Fruit fly (Drosophila melanogaster) whole organism, pupa: ENCODE data around the gene Sgs1.

Experiments
- CG10348 ChIP-seq: fragments of 200-800 bp; sonication (Bioruptor generic); IDR thresholded peaks from 2 replicates; pipeline ENCODE4 v1.3.6; 2022; ENCODE audit warnings: missing biosample characterization, missing genetic modification characterization
- CG12605 ChIP-seq: fragments of 200-800 bp; sonication (Bioruptor generic); IDR thresholded peaks from 2 replicates; pipeline ENCODE4 v1.3.6; 2022; ENCODE audit warnings: missing biosample characterization, missing genetic modification characterization
- CG13204 ChIP-seq: fragments of 200-800 bp; sonication (Bioruptor generic); optimal IDR thresholded peaks from 2 replicates; lab custom pipeline; 2018; ENCODE audit warnings: missing biosample characterization, mild to moderate bottlenecking, missing genetic modification characterization, moderate library complexity
- CG14655 ChIP-seq: fragments of 200-800 bp; sonication (Bioruptor generic); optimal IDR thresholded peaks from 3 replicates; lab custom pipeline; 2017; ENCODE audit warnings: mild to moderate bottlenecking, missing biosample characterization, missing genetic modification reagents, missing genetic modification characterization
- CG15710 ChIP-seq: fragments of 200-800 bp; sonication (Bioruptor generic); optimal IDR thresholded peaks from 2 replicates; lab custom pipeline; 2018; ENCODE audit warnings: missing biosample characterization, mild to moderate bottlenecking, missing genetic modification characterization, moderate library complexity
- CG17806 ChIP-seq: fragments of 200-800 bp; sonication (Bioruptor generic); optimal IDR thresholded peaks from 2 replicates; lab custom pipeline; 2018; ENCODE audit warnings: missing biosample characterization, mild to moderate bottlenecking, missing genetic modification characterization, moderate library complexity
- CG32121 ChIP-seq: fragments of 200-800 bp; sonication (Bioruptor generic); IDR thresholded peaks from 2 replicates; pipeline ENCODE4 v1.3.6; 2022; ENCODE audit warnings: missing biosample characterization, missing genetic modification characterization
- CG34367 ChIP-seq: fragments of 200-800 bp; sonication (Bioruptor generic); optimal IDR thresholded peaks from 2 replicates; lab custom pipeline; 2018; ENCODE audit warnings: missing biosample characterization, mild to moderate bottlenecking, missing genetic modification characterization
- CG4496 ChIP-seq: fragments of 200-800 bp; sonication (Bioruptor generic); IDR thresholded peaks from 3 replicates; pipeline ENCODE4 v1.3.6; 2022; ENCODE audit warnings: missing biosample characterization, missing genetic modification characterization
- CG8159 ChIP-seq: fragments of 200-800 bp; sonication (Bioruptor generic); optimal IDR thresholded peaks from 3 replicates; lab custom pipeline; 2018; ENCODE audit warnings: missing biosample characterization, mild to moderate bottlenecking, missing genetic modification characterization, moderate library complexity
- CG8301 ChIP-seq: fragments of 200-800 bp; sonication (Bioruptor generic); optimal IDR thresholded peaks from 2 replicates; lab custom pipeline; 2018; ENCODE audit warnings: missing biosample characterization, mild to moderate bottlenecking, missing genetic modification characterization
- CG9948 ChIP-seq: fragments of 200-800 bp; sonication (Bioruptor generic); optimal IDR thresholded peaks from 2 replicates; lab custom pipeline; 2018; ENCODE audit warnings: missing biosample characterization, mild to moderate bottlenecking, missing genetic modification characterization, moderate library complexity
- D1 ChIP-seq: fragments of 200-800 bp; sonication (Bioruptor generic); optimal IDR thresholded peaks from 2 replicates; lab custom pipeline; 2018; ENCODE audit warnings: missing biosample characterization, mild to moderate bottlenecking, missing genetic modification characterization, moderate library complexity
- EcR ChIP-seq: fragments of 200-800 bp; sonication (Bioruptor generic); optimal IDR thresholded peaks from 3 replicates; lab custom pipeline; 2019; ENCODE audit warnings: missing biosample characterization, missing genetic modification characterization, mild to moderate bottlenecking, moderate library complexity, missing genetic modification reagents
- Ets98B ChIP-seq: fragments of 200-800 bp; sonication (Bioruptor generic); IDR thresholded peaks from 2 replicates; pipeline ENCODE4 v1.3.6; 2022; ENCODE audit warnings: missing biosample characterization, missing genetic modification characterization
- Pif1A ChIP-seq: fragments of 200-800 bp; sonication (Bioruptor generic); optimal IDR thresholded peaks from 3 replicates; lab custom pipeline; 2016; ENCODE audit warnings: missing biosample characterization, missing genetic modification characterization
- Pif1B ChIP-seq: fragments of 200-800 bp; sonication (Bioruptor generic); optimal IDR thresholded peaks from 3 replicates; lab custom pipeline; 2016; ENCODE audit warnings: missing biosample characterization, missing genetic modification characterization
- Snoo ChIP-seq: fragments of 200-800 bp; sonication (Bioruptor generic); optimal IDR thresholded peaks from 3 replicates; lab custom pipeline; 2017; ENCODE audit warnings: missing biosample characterization, mild to moderate bottlenecking, missing genetic modification characterization, inconsistent platforms
- fd96Ca ChIP-seq: fragments of 200-800 bp; sonication (Bioruptor generic); IDR thresholded peaks from 3 replicates; pipeline ENCODE4 v1.3.6; 2022; ENCODE audit warnings: missing biosample characterization, missing genetic modification characterization
- gl ChIP-seq: fragments of 200-800 bp; sonication (Bioruptor generic); optimal IDR thresholded peaks from 2 replicates; lab custom pipeline; 2018; ENCODE audit warnings: missing biosample characterization, mild to moderate bottlenecking, missing genetic modification characterization
- rn ChIP-seq: fragments of 200-800 bp; sonication (Bioruptor generic); IDR thresholded peaks from 2 replicates; pipeline ENCODE4 v1.3.6; 2022; ENCODE audit warnings: missing biosample characterization, missing genetic modification characterization

The Sgs1 gene

DNA sequence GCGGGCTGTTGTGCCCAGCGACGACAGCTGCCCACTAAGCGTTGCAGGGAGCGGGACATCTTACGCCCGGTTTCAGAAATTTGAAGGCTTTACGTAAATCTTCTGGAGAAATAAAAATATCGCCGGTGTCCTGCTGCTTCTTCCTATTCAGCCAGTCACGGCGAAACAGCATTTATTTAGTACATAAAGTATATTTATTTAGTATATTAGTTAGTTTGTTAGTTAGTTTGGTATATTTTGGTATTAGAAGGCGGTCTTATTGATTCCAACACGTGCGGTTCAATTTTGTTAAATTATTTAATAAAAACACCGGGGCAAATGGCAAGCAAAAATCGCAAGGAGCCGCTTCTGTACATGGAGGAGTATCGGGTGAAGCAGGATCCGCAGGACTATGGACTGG, 31.6 kb downstream of the Sgs1 start, which contains the start of the genes Scox and Polr1C:
Gene Scox, minus strand, starts transcription at position 169 of the 400 bp plus-strand sequence.
Gene Polr1C, plus strand, starts transcription at position 238 of the 400 bp plus-strand sequence.
- TF ChIP-seq Ets98B (GFP tag; lab: Robert Waterston, UW) (no peak), CG10348 (GFP tag; lab: Robert Waterston, UW) (no peak), gl (tag; lab: Kevin White, UChicago) (no peak), Pif1A (GFP tag; lab: Kevin White, UChicago) (no peak), fd96Ca (no peak), CG14655 (GFP tag; lab: Kevin White, UChicago) (no peak), CG8301 (no peak), rn (no peak), CG34367 (tag; lab: Kevin White, UChicago) (no peak), CG15710 (no peak), EcR (GFP tag; lab: Kevin White, UChicago) (no peak), CG17806 (tag; lab: Kevin White, UChicago) (no peak), CG13204 (GFP tag; lab: Kevin White, UChicago) (no peak), Snoo (no peak), CG12605 (no peak), CG8159 (tag; lab: Kevin White, UChicago) (no peak), D1 (tag; lab: Kevin White, UChicago) (no peak), Pif1B (GFP tag; lab: Kevin White, UChicago) (no peak), CG32121 (GFP tag; lab: Robert Waterston, UW) (no peak), CG9948 (no peak)

DNA sequence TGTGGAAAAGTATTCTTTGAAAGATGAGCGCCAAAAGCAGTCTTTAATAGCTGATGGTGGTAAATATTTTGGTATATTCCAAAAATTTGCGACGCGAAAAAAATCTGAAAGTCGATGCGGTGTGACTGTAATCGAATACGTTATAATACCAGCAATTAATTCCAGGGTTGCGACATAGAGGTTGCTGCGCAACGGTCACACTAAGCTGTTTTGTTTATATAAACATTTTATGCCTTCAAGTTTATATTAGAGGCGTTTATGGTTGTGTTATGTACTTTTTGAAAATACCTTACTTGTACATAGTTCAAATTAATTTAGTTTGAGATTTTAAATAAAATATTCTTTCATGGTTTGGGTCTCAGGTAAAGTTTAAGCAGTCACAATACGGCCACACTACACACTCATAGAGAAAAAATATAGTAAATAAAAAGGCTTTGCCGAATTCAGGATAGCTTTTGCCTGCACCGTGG, 34.2 kb downstream of the Sgs1 start, which contains the start of gene CG14043:
Gene CG14043, plus strand, starts transcription at position 374 of the 470 bp plus-strand sequence.
- no peak for TF ChIP-seq rn
- no peak for TF ChIP-seq CG12605
- TF ChIP-seq CG9948: no peak
- TF ChIP-seq CG8301: no peak
- TF ChIP-seq Pif1B (GFP tag; lab: Kevin White, UChicago): no peak
- TF ChIP-seq Snoo: no peak
- TF ChIP-seq CG13204 (GFP tag; lab: Kevin White, UChicago): no peak
- TF ChIP-seq D1 (tag; lab: Kevin White, UChicago): no peak
- TF ChIP-seq CG32121 (GFP tag; lab: Robert Waterston, UW): no peak
- no peak for TF ChIP-seq CG34367 (tag; lab: Kevin White, UChicago)

DNA sequence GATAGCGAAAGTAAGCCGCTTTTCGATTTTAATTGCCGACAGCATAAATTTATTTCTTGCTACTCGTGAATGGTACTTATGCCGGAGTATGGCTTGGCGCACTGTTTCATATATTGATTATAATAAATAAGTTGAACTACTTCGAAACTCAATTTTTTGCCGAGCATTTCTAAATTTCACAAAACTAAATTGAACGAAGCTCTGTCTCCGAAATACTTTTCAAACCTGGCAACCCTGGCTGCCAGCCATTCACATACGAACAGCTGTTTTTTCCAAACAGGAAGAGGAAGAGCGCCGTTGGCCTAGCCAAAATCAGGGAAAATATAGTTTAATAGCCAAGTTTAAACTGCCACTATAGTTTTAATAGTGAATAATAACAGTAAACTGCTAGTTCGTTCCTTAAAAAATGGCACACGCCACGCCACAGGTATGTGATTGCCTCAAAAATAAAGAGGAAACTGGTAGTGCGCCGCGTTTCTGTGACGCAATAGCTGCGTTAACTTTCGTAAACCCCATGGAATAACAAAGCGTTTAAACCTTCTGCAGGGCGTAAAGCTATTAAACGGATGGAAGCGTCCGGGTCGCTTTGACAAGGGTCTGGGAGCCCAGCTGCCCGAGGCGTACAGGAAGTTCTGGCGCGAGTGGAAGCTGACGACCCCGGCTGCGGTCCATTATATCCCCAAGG, 36.7 kb downstream of the Sgs1 start, which contains the start of gene mRpL28:
Gene mRpL28, plus strand, starts transcription at position 246 of the 685 bp plus-strand sequence.
- no peak for TF ChIP-seq CG13204 (GFP tag; lab: Kevin White, UChicago)
- peak; percentile 70 for TF ChIP-seq EcR (GFP tag; lab: Kevin White, UChicago)
- no peak for TF ChIP-seq CG10348 (GFP tag; lab: Robert Waterston, UW)
- no peak for TF ChIP-seq CG15710
- 0 out of 3 replicates have a peak, but pooled peaks have one; percentile 24 for TF ChIP-seq CG4496 (GFP tag; lab: Robert Waterston, UW)
- TF ChIP-seq CG12605: no peak
- no peak for TF ChIP-seq CG9948
- peak; percentile 18; the same call in 1 of the 3 replicates for TF ChIP-seq fd96Ca
- TF ChIP-seq rn: no peak
- no peak for TF ChIP-seq Snoo
- TF ChIP-seq CG14655 (GFP tag; lab: Kevin White, UChicago): no peak
- no peak for TF ChIP-seq CG32121 (GFP tag; lab: Robert Waterston, UW)
- TF ChIP-seq CG8301: no peak
- TF ChIP-seq gl (tag; lab: Kevin White, UChicago): no peak
- no peak for TF ChIP-seq CG34367 (tag; lab: Kevin White, UChicago)
- no peak for TF ChIP-seq Pif1A (GFP tag; lab: Kevin White, UChicago)

DNA sequence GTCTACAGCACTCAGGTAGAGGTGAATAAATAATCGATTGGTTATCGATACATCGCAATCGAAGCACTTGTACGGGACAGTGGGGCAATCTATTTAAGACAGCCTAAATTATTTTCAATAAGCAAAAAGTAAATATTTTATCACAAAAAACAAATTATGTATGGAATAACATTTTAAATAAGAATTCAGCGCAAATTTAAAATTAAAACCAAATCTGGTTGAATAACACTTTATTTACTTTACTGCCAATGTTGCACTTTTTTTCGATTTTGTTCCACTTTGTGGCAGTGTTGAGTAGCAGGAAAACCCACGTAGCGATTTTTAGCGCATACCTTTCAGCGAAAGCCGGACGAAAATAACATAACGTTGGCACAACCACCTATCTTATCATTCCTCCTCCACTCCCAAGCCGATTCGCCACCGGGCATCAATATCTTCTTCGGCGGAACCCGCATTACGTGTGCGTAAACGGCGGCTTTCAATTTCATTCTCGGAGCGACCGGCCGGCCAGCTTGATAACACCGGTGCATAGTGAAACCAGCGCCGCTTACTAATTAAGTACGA, 39.9 kb downstream of the Sgs1 start, which contains the start of the genes Gmd and CG3792:
Gene Gmd, minus strand, starts transcription at position 36 of the 564 bp plus-strand sequence.
Gene CG3792, plus strand, starts transcription at position 325 of the 564 bp plus-strand sequence.
- TF ChIP-seq CG34367 (tag; lab: Kevin White, UChicago) (peak; percentile 85), CG8301 (peak; percentile 92), Pif1B (GFP tag; lab: Kevin White, UChicago) (no peak), CG10348 (GFP tag; lab: Robert Waterston, UW) (peak; percentile 87), CG15710 (peak; percentile 87), rn (peak; percentile 87), CG9948 (peak; percentile 89), CG13204 (GFP tag; lab: Kevin White, UChicago) (no peak), CG14655 (GFP tag; lab: Kevin White, UChicago) (no peak), fd96Ca (peak; percentile 84), gl (tag; lab: Kevin White, UChicago) (peak; percentile 81), CG4496 (GFP tag; lab: Robert Waterston, UW) (peak; percentile 97), CG32121 (GFP tag; lab: Robert Waterston, UW) (peak; percentile 95), Ets98B (GFP tag; lab: Robert Waterston, UW) (peak; percentile 94), D1 (tag; lab: Kevin White, UChicago) (no peak), CG8159 (tag; lab: Kevin White, UChicago) (peak; percentile 95), Snoo (peak; percentile 89), CG12605 (peak; percentile 89), Pif1A (GFP tag; lab: Kevin White, UChicago) (no peak), EcR (GFP tag; lab: Kevin White, UChicago) (peak; percentile 6), CG17806 (tag; lab: Kevin White, UChicago) (peak; percentile 91)

DNA sequence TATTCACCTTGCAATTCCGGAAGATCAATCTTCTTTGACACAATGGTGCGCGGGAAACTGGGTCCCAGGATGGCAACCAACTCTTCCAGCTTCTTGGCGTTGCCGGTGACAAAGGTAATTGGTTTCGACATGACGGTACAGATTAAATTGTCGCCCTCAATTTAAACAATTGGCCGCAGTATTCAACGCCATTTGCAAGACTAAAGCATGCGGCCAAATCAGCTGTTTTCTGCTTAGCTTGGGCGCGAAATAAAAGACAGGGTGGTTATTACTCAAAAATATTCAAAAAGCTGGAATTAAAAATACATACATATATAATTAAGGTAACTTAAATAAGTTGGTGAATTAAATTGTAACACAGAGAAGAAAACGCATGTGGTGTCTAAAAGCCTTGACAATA, 41.9 kb downstream of the Sgs1 start, which contains the start of gene CG8891:
Gene CG8891, minus strand, starts transcription at position 242 of the 400 bp plus-strand sequence.
- TF ChIP-seq CG15710: no peak
- TF ChIP-seq CG13204 (GFP tag; lab: Kevin White, UChicago): no peak
- TF ChIP-seq CG34367 (tag; lab: Kevin White, UChicago): no peak
- no peak for TF ChIP-seq CG4496 (GFP tag; lab: Robert Waterston, UW)
- TF ChIP-seq Pif1B (GFP tag; lab: Kevin White, UChicago): no peak
- TF ChIP-seq CG17806 (tag; lab: Kevin White, UChicago): no peak
- no peak for TF ChIP-seq rn
- no peak for TF ChIP-seq CG10348 (GFP tag; lab: Robert Waterston, UW)
- TF ChIP-seq CG32121 (GFP tag; lab: Robert Waterston, UW): no peak
- no peak for TF ChIP-seq CG8159 (tag; lab: Kevin White, UChicago)
- no peak for TF ChIP-seq fd96Ca
- TF ChIP-seq Pif1A (GFP tag; lab: Kevin White, UChicago): no peak
- no peak for TF ChIP-seq gl (tag; lab: Kevin White, UChicago)
- no peak for TF ChIP-seq EcR (GFP tag; lab: Kevin White, UChicago)
- no peak for TF ChIP-seq CG9948
- no peak for TF ChIP-seq CG8301
- TF ChIP-seq CG14655 (GFP tag; lab: Kevin White, UChicago): no peak
- TF ChIP-seq Ets98B (GFP tag; lab: Robert Waterston, UW): no peak
